Worm (Caenorhabditis elegans) whole organism, midembryonic: ENCODE results near the gene sra-31.

Source experiments
- T22C8.4 ChIP-seq: fragments of 200-800 bp; sonication (Bioruptor generic); IDR thresholded peaks from 2 replicates; pipeline ENCODE4 v1.3.6; 2022; ENCODE audit warnings: missing genetic modification characterization, missing compliant biosample characterization
- flt-1 ChIP-seq: fragments of 200-800 bp; sonication (Bioruptor generic); IDR thresholded peaks from 2 replicates; pipeline ENCODE4 v1.3.6; 2022; ENCODE audit warnings: missing genetic modification characterization, missing compliant biosample characterization
- klf-2 ChIP-seq: fragments of 200-800 bp; sonication (Bioruptor generic); conservative IDR thresholded peaks from 2 replicates; pipeline ENCODE4 v1.3.6; 2022; ENCODE audit warnings: missing genetic modification reagents, missing genetic modification characterization, missing compliant biosample characterization
- med-1 ChIP-seq: sonication (generic microtip); optimal IDR thresholded peaks from 2 replicates; lab custom pipeline; 2017; ENCODE audit warnings: missing genetic modification characterization, mild to moderate bottlenecking, missing compliant biosample characterization, antibody characterized with exemption, missing genetic modification reagents; ENCODE audit not compliant: insufficient read depth
- ref-1 ChIP-seq: fragments of 200-800 bp; sonication (Bioruptor generic); conservative IDR thresholded peaks from 2 replicates; pipeline ENCODE4 v1.3.6; 2022; ENCODE audit warnings: missing genetic modification reagents, missing genetic modification characterization, missing compliant biosample characterization
- tab-1 ChIP-seq: fragments of 200-800 bp; sonication (Bioruptor generic); IDR thresholded peaks from 2 replicates; pipeline ENCODE4 v1.3.6; 2022; ENCODE audit warnings: missing genetic modification characterization, missing compliant biosample characterization
- ztf-23 ChIP-seq: fragments of 200-800 bp; sonication (Bioruptor generic); IDR thresholded peaks from 2 replicates; pipeline ENCODE4 v1.3.6; 2022; ENCODE audit warnings: missing genetic modification reagents, missing genetic modification characterization, missing compliant biosample characterization
- ztf-29 ChIP-seq: fragments of 200-800 bp; sonication (Bioruptor generic); IDR thresholded peaks from 2 replicates; pipeline ENCODE4 v1.3.6; 2022; ENCODE audit warnings: missing genetic modification reagents, missing genetic modification characterization, missing compliant biosample characterization

- TF ChIP-seq klf-2 (GFP tag; lab: Robert Waterston, UW): no peak
- no peak for TF ChIP-seq tab-1 (GFP tag; lab: Robert Waterston, UW)
- TF ChIP-seq ref-1 (GFP tag; lab: Robert Waterston, UW): no peak
- TF ChIP-seq T22C8.4: no peak
- no peak for TF ChIP-seq ztf-29 (GFP tag; lab: Robert Waterston, UW)
- no peak for TF ChIP-seq flt-1 (GFP tag; lab: Robert Waterston, UW)
- no peak for TF ChIP-seq ztf-23 (GFP tag; lab: Robert Waterston, UW)
- TF ChIP-seq med-1 (GFP tag; lab: Kevin White, UChicago): no peak
These were observed 19.2 kb upstream of the sra-31 start for ce11 chrII:6597507-6597906.
